Fruit fly (Drosophila melanogaster) S2 (cell line): ENCODE data around the gene Spn.

Experiments
- CG8478 ChIP-seq: fragments of >200 bp; optimal IDR thresholded peaks from 2 replicates; lab custom pipeline; 2018
- CTCF ChIP-seq, 2 experiments: fragments of >200 bp; optimal IDR thresholded peaks; 2 replicates each; lab custom pipeline; 2018

DNA sequence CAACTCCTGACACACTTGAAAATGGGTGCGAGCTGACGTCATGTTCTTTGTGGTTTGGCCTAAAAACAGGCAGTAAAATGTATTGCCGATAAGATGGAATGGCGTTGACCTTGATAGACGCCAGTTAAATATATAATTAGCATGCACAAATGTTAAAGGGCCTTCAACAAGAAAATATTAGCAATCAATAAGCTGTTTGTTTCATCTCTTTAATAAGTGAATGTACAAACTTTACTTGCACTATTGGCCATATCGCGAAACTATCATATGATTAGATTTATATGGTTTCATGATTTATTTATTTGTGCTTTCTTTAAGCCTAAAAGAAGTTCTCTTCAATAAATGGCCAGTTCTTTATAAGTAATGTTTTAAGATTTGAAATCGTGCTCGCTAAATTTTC is 92.1 kb downstream of the Spn start:
- TF ChIP-seq CG8478 (lab: Kevin White, UChicago) (no peak), CTCF (optimal IDR thresholded peaks at IDR 0.05; lab: Kevin White, UChicago) (no peak)
